Fruit fly (Drosophila melanogaster): Measurements from ENCODE around the gene CG4408.

CG4408 gene

dm6 chr3R:23323639-23324350, 39.6 kb downstream of the CG4408 start:
- no peak for TF ChIP-seq Clk (GFP tag; optimal IDR thresholded peaks at IDR 0.05)
- no peak for TF ChIP-seq CG7101 (tag; optimal IDR thresholded peaks at IDR 0.05)
- no peak for TF ChIP-seq CG33017 (tag; optimal IDR thresholded peaks at IDR 0.05)
- TF ChIP-seq ovo (GFP tag; optimal IDR thresholded peaks at IDR 0.05): no peak
- TF ChIP-seq kay (GFP tag; ENCODE audit: borderline replicate concordance): no peak
- TF ChIP-seq tj (GFP tag; optimal IDR thresholded peaks at IDR 0.05): no peak
- no peak for TF ChIP-seq CG1620 (GFP tag; optimal IDR thresholded peaks at IDR 0.05)
- no peak for TF ChIP-seq Hr96 (GFP tag; optimal IDR thresholded peaks at IDR 0.05)
- no peak for TF ChIP-seq pad (GFP tag; optimal IDR thresholded peaks at IDR 0.05)

- no peak for TF ChIP-seq CG7101 (tag; optimal IDR thresholded peaks at IDR 0.05)
- no peak for TF ChIP-seq cic (GFP tag; optimal IDR thresholded peaks at IDR 0.05)
- no peak for TF ChIP-seq tj (GFP tag; optimal IDR thresholded peaks at IDR 0.05)
- TF ChIP-seq Clk (GFP tag; optimal IDR thresholded peaks at IDR 0.05): no peak
- TF ChIP-seq kay (GFP tag; ENCODE audit: borderline replicate concordance): peak; percentile 8
- TF ChIP-seq CG14711 (tag; optimal IDR thresholded peaks at IDR 0.05): no peak
- TF ChIP-seq pad (GFP tag; optimal IDR thresholded peaks at IDR 0.05): no peak
- TF ChIP-seq CG11617 (GFP tag; optimal IDR thresholded peaks at IDR 0.05): no peak
Measured at dm6 chr3R:23320251-23320650, 43.1 kb downstream of the CG4408 start.

- TF ChIP-seq cnc (optimal IDR thresholded peaks at IDR 0.05): no peak
- TF ChIP-seq tj (GFP tag; optimal IDR thresholded peaks at IDR 0.05): peak; percentile 14
Measured at dm6 chr3R:23318928-23319327, 44.4 kb downstream of the CG4408 start.

dm6 chr3R:23316867-23317266, 46.5 kb downstream of the CG4408 start:
- TF ChIP-seq CG7045 (GFP tag; optimal IDR thresholded peaks at IDR 0.05) (no peak), ovo (GFP tag; optimal IDR thresholded peaks at IDR 0.05) (no peak), cic (GFP tag; optimal IDR thresholded peaks at IDR 0.05) (peak; percentile 92), CG33017 (tag; optimal IDR thresholded peaks at IDR 0.05) (no peak), Clk (GFP tag; optimal IDR thresholded peaks at IDR 0.05) (no peak)

- no peak for TF ChIP-seq CG11617 (GFP tag; optimal IDR thresholded peaks at IDR 0.05)
- no peak for TF ChIP-seq kay (GFP tag; ENCODE audit: borderline replicate concordance)
Measured at dm6 chr3R:23315630-23316029, 47.7 kb downstream of the CG4408 start.

- TF ChIP-seq cic (GFP tag; optimal IDR thresholded peaks at IDR 0.05): peak; percentile 79
- TF ChIP-seq toe (GFP tag; optimal IDR thresholded peaks at IDR 0.05): no peak
Measured at dm6 chr3R:23315221-23315620, 48.2 kb downstream of the CG4408 start.

dm6 chr3R:23314332-23314731, 49.0 kb downstream of the CG4408 start:
- TF ChIP-seq CG12768 (GFP tag; optimal IDR thresholded peaks at IDR 0.05) (peak; percentile 17), CG14711 (tag; optimal IDR thresholded peaks at IDR 0.05) (no peak), CG33017 (tag; optimal IDR thresholded peaks at IDR 0.05) (peak; percentile 16), CG7101 (tag; optimal IDR thresholded peaks at IDR 0.05) (no peak), Hr96 (GFP tag; optimal IDR thresholded peaks at IDR 0.05) (no peak), CG1620 (GFP tag; optimal IDR thresholded peaks at IDR 0.05) (no peak), CG7045 (GFP tag; optimal IDR thresholded peaks at IDR 0.05) (peak; percentile 7), pad (GFP tag; optimal IDR thresholded peaks at IDR 0.05) (no peak), CG5204 (GFP tag; optimal IDR thresholded peaks at IDR 0.05) (no peak), ovo (GFP tag; optimal IDR thresholded peaks at IDR 0.05) (no peak), bab1 (GFP tag; optimal IDR thresholded peaks at IDR 0.05) (no peak), cic (GFP tag; optimal IDR thresholded peaks at IDR 0.05) (peak; percentile 99), toe (GFP tag; optimal IDR thresholded peaks at IDR 0.05) (no peak), tj (GFP tag; optimal IDR thresholded peaks at IDR 0.05) (no peak), Clk (GFP tag; optimal IDR thresholded peaks at IDR 0.05) (no peak), Crg-1 (GFP tag; optimal IDR thresholded peaks at IDR 0.05) (no peak), kay (GFP tag; ENCODE audit: borderline replicate concordance) (no peak), CG11617 (GFP tag; optimal IDR thresholded peaks at IDR 0.05) (no peak), Mnt (GFP tag; optimal IDR thresholded peaks at IDR 0.05) (peak; percentile 4), cnc (optimal IDR thresholded peaks at IDR 0.05) (no peak)

- TF ChIP-seq CG33017 (tag; optimal IDR thresholded peaks at IDR 0.05) (no peak), CG1620 (GFP tag; optimal IDR thresholded peaks at IDR 0.05) (no peak), Crg-1 (GFP tag; optimal IDR thresholded peaks at IDR 0.05) (no peak), bab1 (GFP tag; optimal IDR thresholded peaks at IDR 0.05) (no peak), CG7045 (GFP tag; optimal IDR thresholded peaks at IDR 0.05) (no peak), kay (GFP tag; ENCODE audit: borderline replicate concordance) (no peak), Mnt (GFP tag; optimal IDR thresholded peaks at IDR 0.05) (no peak), cic (GFP tag; optimal IDR thresholded peaks at IDR 0.05) (no peak), CG11617 (GFP tag; optimal IDR thresholded peaks at IDR 0.05) (no peak), Hr96 (GFP tag; optimal IDR thresholded peaks at IDR 0.05) (no peak), CG12768 (GFP tag; optimal IDR thresholded peaks at IDR 0.05) (no peak), ovo (GFP tag; optimal IDR thresholded peaks at IDR 0.05) (no peak), Clk (GFP tag; optimal IDR thresholded peaks at IDR 0.05) (no peak), CG7101 (tag; optimal IDR thresholded peaks at IDR 0.05) (no peak), cnc (optimal IDR thresholded peaks at IDR 0.05) (no peak), pad (GFP tag; optimal IDR thresholded peaks at IDR 0.05) (no peak), toe (GFP tag; optimal IDR thresholded peaks at IDR 0.05) (no peak)
Measured at dm6 chr3R:23312796-23313195, 50.6 kb downstream of the CG4408 start.

Data from whole organism, adult.